Worm (Caenorhabditis elegans) whole organism, mixed stage, embryonic: ENCODE results near the gene vab-15.
A peak's percentile ranks its signal among the peaks of the same experiment; 100 is the strongest.

ENCODE experiments used
- M03D4.4 ChIP-seq: sonication (generic microtip); optimal IDR thresholded peaks from 2 replicates; lab custom pipeline; 2017; ENCODE audit warnings: mild to moderate bottlenecking, missing genetic modification characterization, missing compliant biosample characterization
- bed-3 ChIP-seq: fragments of 200-800 bp; sonication (Bioruptor generic); optimal IDR thresholded peaks from 3 replicates; lab custom pipeline; 2018; ENCODE audit warnings: mild to moderate bottlenecking, missing genetic modification characterization, moderate library complexity, missing compliant biosample characterization
- blmp-1 ChIP-seq: fragments of 150-350 bp; optimal IDR thresholded peaks from 2 replicates; lab custom pipeline; 2014; ENCODE audit warnings: missing biosample characterization, missing genetic modification characterization
- ceh-39 ChIP-seq: fragments of 150-350 bp; optimal IDR thresholded peaks from 2 replicates; lab custom pipeline; 2014; ENCODE audit warnings: missing biosample characterization, missing genetic modification characterization
- ces-1 ChIP-seq: fragments of 150-350 bp; optimal IDR thresholded peaks from 2 replicates; lab custom pipeline; 2014; ENCODE audit warnings: missing biosample characterization, missing genetic modification reagents, missing genetic modification characterization
- cnd-1 ChIP-seq: fragments of 200-800 bp; sonication (Bioruptor generic); optimal IDR thresholded peaks from 2 replicates; lab custom pipeline; 2018; ENCODE audit warnings: mild to moderate bottlenecking, missing genetic modification characterization, missing compliant biosample characterization
- drap-1 ChIP-seq: fragments of 200-800 bp; sonication (Bioruptor generic); optimal IDR thresholded peaks from 3 replicates; lab custom pipeline; 2018; ENCODE audit warnings: mild to moderate bottlenecking, missing genetic modification characterization, missing compliant biosample characterization
- elt-1 ChIP-seq: sonication (generic microtip); optimal IDR thresholded peaks from 2 replicates; lab custom pipeline; 2017; ENCODE audit warnings: missing genetic modification characterization, mild to moderate bottlenecking, missing compliant biosample characterization, antibody characterized with exemption, moderate library complexity, borderline replicate concordance; ENCODE audit not compliant: insufficient read depth
- elt-3 ChIP-seq: fragments of 150-350 bp; optimal IDR thresholded peaks from 2 replicates; lab custom pipeline; 2014; ENCODE audit warnings: missing biosample characterization, missing genetic modification characterization
- flh-1 ChIP-seq: fragments of 200-800 bp; sonication (Bioruptor generic); optimal IDR thresholded peaks from 2 replicates; lab custom pipeline; 2018; ENCODE audit warnings: mild to moderate bottlenecking, missing genetic modification characterization, moderate library complexity, missing compliant biosample characterization
- ham-2 ChIP-seq: fragments of 200-800 bp; sonication (Bioruptor generic); optimal IDR thresholded peaks from 2 replicates; lab custom pipeline; 2018; ENCODE audit warnings: mild to moderate bottlenecking, missing genetic modification characterization, missing compliant biosample characterization
- hlh-1 ChIP-seq: fragments of 150-350 bp; optimal IDR thresholded peaks from 2 replicates; lab custom pipeline; 2014; ENCODE audit warnings: missing biosample characterization, missing genetic modification reagents, missing genetic modification characterization
- lin-32 ChIP-seq: fragments of 200-800 bp; sonication (Bioruptor generic); optimal IDR thresholded peaks from 2 replicates; lab custom pipeline; 2018; ENCODE audit warnings: mild to moderate bottlenecking, missing genetic modification characterization, missing compliant biosample characterization
- lsy-2 ChIP-seq: fragments of 150-350 bp; optimal IDR thresholded peaks from 2 replicates; lab custom pipeline; 2014; ENCODE audit warnings: missing biosample characterization, missing genetic modification characterization
- mab-5 ChIP-seq: fragments of 150-350 bp; optimal IDR thresholded peaks from 2 replicates; lab custom pipeline; 2014; ENCODE audit warnings: missing biosample characterization, missing genetic modification characterization
- nhr-12 ChIP-seq: fragments of 150-350 bp; optimal IDR thresholded peaks from 2 replicates; lab custom pipeline; 2014; ENCODE audit warnings: missing biosample characterization, missing genetic modification characterization
- nhr-2 ChIP-seq: fragments of 150-350 bp; optimal IDR thresholded peaks from 2 replicates; lab custom pipeline; 2014; ENCODE audit warnings: missing biosample characterization, missing genetic modification characterization
- nhr-237 ChIP-seq: fragments of 150-350 bp; optimal IDR thresholded peaks from 2 replicates; lab custom pipeline; 2014; ENCODE audit warnings: missing biosample characterization, missing genetic modification characterization
- nhr-28 ChIP-seq: fragments of 150-350 bp; optimal IDR thresholded peaks from 2 replicates; lab custom pipeline; 2014; ENCODE audit warnings: missing biosample characterization, missing genetic modification characterization
- nhr-76 ChIP-seq: sonication (generic microtip); optimal IDR thresholded peaks from 2 replicates; lab custom pipeline; 2017; ENCODE audit warnings: missing biosample characterization, missing genetic modification characterization
- pha-4 ChIP-seq: fragments of 150-350 bp; optimal IDR thresholded peaks from 2 replicates; lab custom pipeline; 2018; ENCODE audit warnings: missing biosample characterization, missing genetic modification reagents, missing genetic modification characterization
- sem-2 ChIP-seq: fragments of 200-800 bp; sonication (Bioruptor generic); optimal IDR thresholded peaks from 2 replicates; lab custom pipeline; 2018; ENCODE audit warnings: mild to moderate bottlenecking, missing genetic modification characterization, missing compliant biosample characterization
- snpc-4 ChIP-seq: fragments of 150-350 bp; optimal IDR thresholded peaks from 2 replicates; lab custom pipeline; 2014; ENCODE audit warnings: missing biosample characterization, missing genetic modification characterization
- sptf-1 ChIP-seq: sonication (generic microtip); optimal IDR thresholded peaks from 2 replicates; lab custom pipeline; 2017; ENCODE audit warnings: mild to moderate bottlenecking, missing genetic modification characterization, moderate library complexity, missing compliant biosample characterization
- tbx-8 ChIP-seq: fragments of 200-800 bp; sonication (Bioruptor generic); optimal IDR thresholded peaks from 2 replicates; lab custom pipeline; 2018; ENCODE audit warnings: mild to moderate bottlenecking, missing genetic modification characterization, moderate library complexity, missing compliant biosample characterization
- unc-120 ChIP-seq: sonication (generic microtip); optimal IDR thresholded peaks from 2 replicates; lab custom pipeline; 2017; ENCODE audit warnings: missing genetic modification characterization, missing compliant biosample characterization; ENCODE audit not compliant: poor library complexity, severe bottlenecking
- unc-62 ChIP-seq: fragments of 150-350 bp; optimal IDR thresholded peaks from 2 replicates; lab custom pipeline; 2014; ENCODE audit warnings: missing biosample characterization, missing genetic modification reagents, missing genetic modification characterization
- zip-8 ChIP-seq: fragments of 150-350 bp; optimal IDR thresholded peaks from 2 replicates; lab custom pipeline; 2014; ENCODE audit warnings: missing biosample characterization, missing genetic modification characterization
- ztf-11 ChIP-seq: fragments of 150-350 bp; optimal IDR thresholded peaks from 2 replicates; lab custom pipeline; 2014; ENCODE audit warnings: missing biosample characterization, missing genetic modification characterization

The vab-15 gene

ce11 chrX:9843568-9843967 lies 3.5 kb upstream of the vab-15 start:
- TF ChIP-seq hlh-1 (peak; percentile 59), sptf-1 (no peak), unc-62 (peak; percentile 69)

ce11 chrX:9845916-9846315 lies 1.2 kb upstream of the vab-15 start:
- no peak for TF ChIP-seq snpc-4 (tag; lab: Kevin White, UChicago)
- TF ChIP-seq drap-1 (GFP tag; lab: Kevin White, UChicago): no peak
- TF ChIP-seq unc-62: peak; percentile 23
- peak; percentile 74 for TF ChIP-seq lsy-2 (tag; lab: Kevin White, UChicago)
- no peak for TF ChIP-seq sptf-1
- TF ChIP-seq cnd-1 (tag; lab: Kevin White, UChicago): no peak
- peak; percentile 9 for TF ChIP-seq hlh-1
- TF ChIP-seq nhr-76 (tag; lab: Kevin White, UChicago): no peak
- no peak for TF ChIP-seq blmp-1 (tag; lab: Kevin White, UChicago)
- TF ChIP-seq M03D4.4 (tag; lab: Kevin White, UChicago): no peak
- TF ChIP-seq bed-3: no peak
- no peak for TF ChIP-seq unc-120
- TF ChIP-seq ztf-11 (tag; lab: Kevin White, UChicago): no peak
- no peak for TF ChIP-seq nhr-237 (tag; lab: Kevin White, UChicago)

- TF ChIP-seq flh-1 (GFP tag; lab: Kevin White, UChicago) (no peak), lsy-2 (tag; lab: Kevin White, UChicago) (no peak), unc-62 (no peak), sem-2 (no peak), ztf-11 (tag; lab: Kevin White, UChicago) (no peak), ham-2 (no peak), snpc-4 (tag; lab: Kevin White, UChicago) (no peak), nhr-2 (tag; lab: Kevin White, UChicago) (peak; percentile 57), ceh-39 (tag; lab: Kevin White, UChicago) (no peak)
These were observed 1.2 kb downstream of the vab-15 start for ce11 chrX:9848214-9848789.

- no peak for TF ChIP-seq elt-1
- TF ChIP-seq sptf-1: no peak
- TF ChIP-seq nhr-12 (tag; lab: Kevin White, UChicago): no peak
- no peak for TF ChIP-seq mab-5
- no peak for TF ChIP-seq drap-1 (GFP tag; lab: Kevin White, UChicago)
- no peak for TF ChIP-seq snpc-4 (tag; lab: Kevin White, UChicago)
- no peak for TF ChIP-seq M03D4.4 (tag; lab: Kevin White, UChicago)
- TF ChIP-seq sem-2: no peak
- no peak for TF ChIP-seq nhr-76 (tag; lab: Kevin White, UChicago)
- TF ChIP-seq, all 35 proteins: peak for 0
These were observed 3.2 kb downstream of the vab-15 start, which contains the start of gene lec-8 for ce11 chrX:9850258-9850657. Gene lec-8, plus strand, starts transcription at chrX:9850571.

ce11 chrX:9851745-9852330 lies 4.8 kb downstream of the vab-15 start, which contains the start of gene lec-7:
Gene lec-7, plus strand, starts transcription at chrX:9852041.
- TF ChIP-seq zip-8 (tag; lab: Kevin White, UChicago): peak; percentile 57
- TF ChIP-seq ztf-11 (tag; lab: Kevin White, UChicago): no peak

- no peak for TF ChIP-seq bed-3
- TF ChIP-seq pha-4 (tag; lab: Kevin White, UChicago): no peak
- no peak for TF ChIP-seq flh-1 (GFP tag; lab: Kevin White, UChicago)
- TF ChIP-seq ceh-39 (tag; lab: Kevin White, UChicago): no peak
- TF ChIP-seq unc-120: no peak
- TF ChIP-seq snpc-4 (tag; lab: Kevin White, UChicago): no peak
- no peak for TF ChIP-seq tbx-8
These were observed 9.5 kb downstream of the vab-15 start, which contains the start of gene R07B1.11 for ce11 chrX:9856618-9857017. Gene R07B1.11, plus strand, starts transcription at chrX:9856918.

ce11 chrX:9858069-9858468 lies 11.0 kb downstream of the vab-15 start, which contains the start of gene scav-5:
Gene scav-5, plus strand, starts transcription at chrX:9858365.
- TF ChIP-seq nhr-76 (tag; lab: Kevin White, UChicago) (no peak), nhr-12 (tag; lab: Kevin White, UChicago) (no peak), lin-32 (no peak), unc-62 (no peak), unc-120 (no peak), cnd-1 (tag; lab: Kevin White, UChicago) (no peak), ceh-39 (tag; lab: Kevin White, UChicago) (no peak), lsy-2 (tag; lab: Kevin White, UChicago) (no peak), ztf-11 (tag; lab: Kevin White, UChicago) (no peak), pha-4 (tag; lab: Kevin White, UChicago) (no peak), ces-1 (GFP tag; lab: Kevin White, UChicago) (no peak), snpc-4 (tag; lab: Kevin White, UChicago) (no peak), nhr-28 (tag; lab: Kevin White, UChicago) (no peak), M03D4.4 (tag; lab: Kevin White, UChicago) (no peak), tbx-8 (no peak), sem-2 (no peak), mab-5 (no peak), bed-3 (no peak), elt-3 (tag; lab: Kevin White, UChicago) (no peak)
